Worm (Caenorhabditis elegans): Measurements from ENCODE around the gene dpy-31.
A peak's percentile ranks its signal among the peaks of the same experiment; 100 is the strongest.

Gene dpy-31

DNA sequence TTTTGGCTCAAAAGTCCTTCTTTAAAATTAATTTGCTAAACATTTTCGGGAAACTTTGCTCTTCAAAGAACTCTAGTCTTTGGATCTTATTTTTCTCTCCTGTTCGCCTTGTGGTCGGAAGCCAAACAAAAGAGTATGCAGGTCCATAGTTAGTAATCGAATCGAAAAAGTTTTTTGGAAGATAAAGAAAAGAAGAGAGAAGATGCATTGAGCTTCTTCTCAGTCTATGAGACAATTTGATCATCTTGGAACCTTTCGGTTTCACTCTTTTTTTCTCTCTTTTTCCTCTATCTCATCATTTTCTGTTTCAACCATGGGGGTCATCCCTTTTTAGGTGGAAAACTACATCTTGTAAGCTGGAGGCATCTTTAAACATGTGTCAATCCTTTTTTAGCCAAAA is 51.7 kb downstream of the dpy-31 start:
- TF ChIP-seq nhr-12 (tag; optimal IDR thresholded peaks at IDR 0.05) (no peak), daf-12 (tag; optimal IDR thresholded peaks at IDR 0.05) (no peak), nfya-1 (tag; optimal IDR thresholded peaks at IDR 0.05; ENCODE audit: insufficient read depth) (peak; percentile 16), fkh-10 (GFP tag; optimal IDR thresholded peaks at IDR 0.05) (peak; percentile 71)

Measured in whole organism, L3 larva.